Fruit fly (Drosophila melanogaster) whole organism, embryonic: Measurements from ENCODE around the gene ninaD.

Source experiments
- Asciz ChIP-seq: fragments of 200-800 bp; sonication (Bioruptor generic); optimal IDR thresholded peaks from 2 replicates; lab custom pipeline; 2017; ENCODE audit warnings: missing biosample characterization, mild to moderate bottlenecking, missing genetic modification characterization, missing genetic modification reagents
- Bdp1 ChIP-seq: fragments of 200-800 bp; sonication (Bioruptor generic); optimal IDR thresholded peaks from 3 replicates; lab custom pipeline; 2016; ENCODE audit warnings: missing biosample characterization, missing genetic modification characterization
- CG10274 ChIP-seq: fragments of 200-800 bp; sonication (Bioruptor generic); optimal IDR thresholded peaks from 3 replicates; lab custom pipeline; 2017; ENCODE audit warnings: missing biosample characterization, mild to moderate bottlenecking, missing genetic modification characterization
- CG11456 ChIP-seq: fragments of 200-800 bp; sonication (Bioruptor generic); IDR thresholded peaks from 3 replicates; pipeline ENCODE4 v1.3.6; 2022; ENCODE audit warnings: missing biosample characterization, missing genetic modification characterization
- CG12744 ChIP-seq: fragments of 200-800 bp; sonication (Bioruptor generic); optimal IDR thresholded peaks from 2 replicates; lab custom pipeline; 2016; ENCODE audit warnings: missing biosample characterization, missing genetic modification characterization
- CG14710 ChIP-seq: fragments of 200-800 bp; sonication (Bioruptor generic); optimal IDR thresholded peaks from 3 replicates; lab custom pipeline; 2019; ENCODE audit warnings: missing biosample characterization, mild to moderate bottlenecking, missing genetic modification characterization, moderate library complexity
- CG15479 ChIP-seq: fragments of 200-800 bp; sonication (Bioruptor generic); optimal IDR thresholded peaks from 3 replicates; lab custom pipeline; 2019; ENCODE audit warnings: missing biosample characterization, mild to moderate bottlenecking, missing genetic modification characterization, moderate library complexity
- CG3065 ChIP-seq: fragments of 200-800 bp; sonication (Bioruptor generic); optimal IDR thresholded peaks from 2 replicates; lab custom pipeline; 2016; ENCODE audit warnings: missing biosample characterization, missing genetic modification characterization
- CG6654 ChIP-seq: fragments of 200-800 bp; sonication (Bioruptor generic); optimal IDR thresholded peaks from 2 replicates; lab custom pipeline; 2017; ENCODE audit warnings: missing biosample characterization, mild to moderate bottlenecking, missing genetic modification characterization
- CTCF ChIP-seq: fragments of 200-800 bp; sonication (Bioruptor generic); optimal IDR thresholded peaks from 2 replicates; lab custom pipeline; 2017; ENCODE audit warnings: missing biosample characterization, mild to moderate bottlenecking, missing genetic modification characterization, moderate library complexity
- Camta ChIP-seq: fragments of 200-800 bp; sonication (Bioruptor generic); optimal IDR thresholded peaks from 2 replicates; lab custom pipeline; 2016; ENCODE audit warnings: missing biosample characterization, missing genetic modification characterization
- CkIIα-i1 ChIP-seq: fragments of 200-800 bp; sonication (Bioruptor generic); IDR thresholded peaks from 2 replicates; pipeline ENCODE4 v1.3.6; 2022; ENCODE audit warnings: missing biosample characterization, missing genetic modification characterization
- Ets65A ChIP-seq: fragments of 200-800 bp; sonication (Bioruptor generic); peaks from one replicate; lab custom pipeline; 2016; ENCODE audit warnings: missing biosample characterization, missing genetic modification characterization
- Hr78 ChIP-seq, 2 experiments: fragments of 200-800 bp in 1 of 2; fragments of >200 bp in 1 of 2; sonication (Bioruptor generic) in 1 of 2; optimal IDR thresholded peaks; 2 replicates each; lab custom pipeline; 2017 to 2019; ENCODE audit warnings: missing biosample characterization in 2 of 2, missing genetic modification characterization in 2 of 2, mild to moderate bottlenecking in 1 of 2, moderate library complexity in 1 of 2
- Lim3 ChIP-seq: fragments of 200-800 bp; sonication (Bioruptor generic); IDR thresholded peaks from 2 replicates; pipeline ENCODE4 v1.3.6; 2022; ENCODE audit warnings: missing biosample characterization, missing genetic modification characterization
- Neu2 ChIP-seq: fragments of 200-800 bp; sonication (Bioruptor generic); optimal IDR thresholded peaks from 3 replicates; lab custom pipeline; 2016; ENCODE audit warnings: missing biosample characterization, missing genetic modification characterization, borderline replicate concordance
- Rfx ChIP-seq: fragments of 200-800 bp; sonication (Bioruptor generic); IDR thresholded peaks from 2 replicates; pipeline ENCODE4 v1.3.6; 2022; ENCODE audit warnings: missing biosample characterization, missing genetic modification characterization
- Trl ChIP-seq, 3 experiments: fragments of >200 bp in 2 of 3; fragments of 200-800 bp in 1 of 3; sonication (Bioruptor generic) in 1 of 3; optimal IDR thresholded peaks; 2 replicates in 1 of 3; 3 replicates in 2 of 3; lab custom pipeline; 2016 to 2017; ENCODE audit warnings: missing biosample characterization in 1 of 3, missing genetic modification characterization in 1 of 3
- chinmo ChIP-seq: fragments of 200-800 bp; sonication (Bioruptor generic); IDR thresholded peaks from 4 replicates; pipeline ENCODE4 v1.3.6; 2022; ENCODE audit warnings: missing biosample characterization, missing genetic modification characterization; ENCODE audit not compliant: partially characterized antibody
- crp ChIP-seq, 2 experiments: fragments of 200-800 bp; sonication (Bioruptor generic); optimal IDR thresholded peaks; 2 replicates in 1 of 2; 3 replicates in 1 of 2; lab custom pipeline; 2017; ENCODE audit warnings: missing biosample characterization in 2 of 2, missing genetic modification characterization in 2 of 2, mild to moderate bottlenecking in 1 of 2, moderate library complexity in 1 of 2
- dmrt99B ChIP-seq: fragments of 200-800 bp; sonication (Bioruptor generic); optimal IDR thresholded peaks from 2 replicates; lab custom pipeline; 2018; ENCODE audit warnings: missing biosample characterization, mild to moderate bottlenecking, missing genetic modification characterization, moderate library complexity
- eve ChIP-seq, 2 experiments: fragments of >200 bp; optimal IDR thresholded peaks; 2 replicates each; lab custom pipeline; 2017; ENCODE audit warnings: missing biosample characterization in 2 of 2, missing genetic modification characterization in 2 of 2
- h ChIP-seq: fragments of >200 bp; optimal IDR thresholded peaks from 2 replicates; lab custom pipeline; 2017
- hkb ChIP-seq, 2 experiments: fragments of 200-800 bp in 1 of 2; fragments of >200 bp in 1 of 2; sonication (Bioruptor generic) in 1 of 2; IDR thresholded peaks in 1 of 2; optimal IDR thresholded peaks in 1 of 2; 2 replicates each; pipeline versions ENCODE4 v1.3.6 to Lab custom; 2017 to 2022; ENCODE audit warnings: missing biosample characterization in 1 of 2, missing genetic modification characterization in 1 of 2
- mld ChIP-seq: fragments of 200-800 bp; sonication (Bioruptor generic); IDR thresholded peaks from 3 replicates; pipeline ENCODE4 v1.3.6; 2022; ENCODE audit warnings: missing biosample characterization, missing genetic modification characterization; ENCODE audit not compliant: partially characterized antibody
- nmo ChIP-seq: fragments of 200-800 bp; sonication (Bioruptor generic); optimal IDR thresholded peaks from 2 replicates; lab custom pipeline; 2018; ENCODE audit warnings: missing biosample characterization, mild to moderate bottlenecking, missing genetic modification characterization, moderate library complexity
- prd ChIP-seq, 3 experiments: fragments of >200 bp in 2 of 3; fragments of 200-800 bp in 1 of 3; sonication (Bioruptor generic) in 1 of 3; optimal IDR thresholded peaks in 2 of 3; IDR thresholded peaks in 1 of 3; 2 replicates in 2 of 3; 3 replicates in 1 of 3; pipeline versions ENCODE4 v1.3.6 to Lab custom; 2017 to 2022; ENCODE audit warnings: missing biosample characterization in 1 of 3, missing genetic modification characterization in 1 of 3
- tap ChIP-seq: fragments of 200-800 bp; optimal IDR thresholded peaks from 3 replicates; lab custom pipeline; 2019; ENCODE audit warnings: missing biosample characterization, mild to moderate bottlenecking, missing genetic modification characterization, moderate library complexity
- usp ChIP-seq: fragments of >200 bp; optimal IDR thresholded peaks from 2 replicates; lab custom pipeline; 2017; ENCODE audit warnings: missing biosample characterization, missing genetic modification characterization

The ninaD gene

dm6 chr2L:18081328-18081727 is at the start of gene ninaD:
ninaD (plus strand) TSS chr2L:18081628.
- 0 out of 3 replicates have a peak, but pooled peaks have one; percentile 47 for TF ChIP-seq CG11456
- TF ChIP-seq Rfx = no peak

dm6 chr2L:18032741-18033140 is 48.7 kb upstream of the ninaD start:
- no peak for TF ChIP-seq Asciz
- TF ChIP-seq CG3065 (GFP tag; lab: Kevin White, UChicago) = peak; percentile 73
- TF ChIP-seq nmo = no peak
- TF ChIP-seq mld = no peak
- no peak for TF ChIP-seq dmrt99B (tag; lab: Kevin White, UChicago)
- no peak for TF ChIP-seq hkb (optimal IDR thresholded peaks at IDR 0.05; lab: Kevin White, UChicago)
- TF ChIP-seq hkb (GFP tag; IDR thresholded peaks at IDR 0.05; lab: Robert Waterston, UW) = no peak
- no peak for TF ChIP-seq CG14710 (tag; lab: Kevin White, UChicago)
- TF ChIP-seq CTCF (GFP tag; lab: Kevin White, UChicago) = peak; percentile 85
- no peak for TF ChIP-seq tap

- TF ChIP-seq CTCF (GFP tag; lab: Kevin White, UChicago) (peak; percentile 66), eve (GFP tag; optimal IDR thresholded peaks at IDR 0.05; lab: Kevin White, UChicago) (no peak)
- TF ChIP-seq, all 482 proteins: peak for 1
These were observed 14.2 kb upstream of the ninaD start for dm6 chr2L:18067266-18067665.

dm6 chr2L:18077969-18078368 is 3.5 kb upstream of the ninaD start, which contains the start of gene Arr1:
Arr1 (plus strand) TSS chr2L:18078269.
- TF ChIP-seq prd (optimal IDR thresholded peaks at IDR 0.05; lab: Kevin White, UChicago) (no peak), prd (GFP tag; IDR thresholded peaks at IDR 0.05; lab: Robert Waterston, UW) (no peak), Ets65A (peak; percentile 65)

- TF ChIP-seq crp (GFP tag; optimal IDR thresholded peaks at IDR 0.05; lab: Kevin White, UChicago) = no peak
- TF ChIP-seq CG15479 (GFP tag; lab: Kevin White, UChicago) = no peak
- no peak for TF ChIP-seq Trl (optimal IDR thresholded peaks at IDR 0.05; lab: Kevin White, UChicago)
- no peak for TF ChIP-seq Trl (GFP tag; optimal IDR thresholded peaks at IDR 0.05; lab: Kevin White, UChicago)
- TF ChIP-seq usp (GFP tag; lab: Kevin White, UChicago) = no peak
- TF ChIP-seq CkIIα-i1 (GFP tag; lab: Robert Waterston, UW) = no peak
These were observed 2.5 kb downstream of the ninaD start, which contains the start of gene CG31741 for dm6 chr2L:18083956-18084355. CG31741 (plus strand) TSS chr2L:18084256.

dm6 chr2L:18091705-18092104 is 10.3 kb downstream of the ninaD start:
- TF ChIP-seq Lim3 = no peak
- TF ChIP-seq Ets65A = peak; percentile 92

dm6 chr2L:18092156-18092555 is 10.7 kb downstream of the ninaD start, which contains the start of gene CG15153:
CG15153 (minus strand) TSS chr2L:18092256.
- TF ChIP-seq Ets65A (peak; percentile 47), CG12744 (no peak)

- no peak for TF ChIP-seq CG10274 (GFP tag; lab: Kevin White, UChicago)
- TF ChIP-seq Camta (GFP tag; lab: Kevin White, UChicago) = no peak
- no peak for TF ChIP-seq Bdp1 (GFP tag; lab: Kevin White, UChicago)
- TF ChIP-seq chinmo (GFP tag; lab: Robert Waterston, UW) = no peak
- TF ChIP-seq h (lab: Kevin White, UChicago) = no peak
- no peak for TF ChIP-seq Neu2 (GFP tag; lab: Kevin White, UChicago)
- TF ChIP-seq Hr78 (GFP tag; optimal IDR thresholded peaks at IDR 0.05; lab: Kevin White, UChicago) = no peak
- TF ChIP-seq CG6654 = no peak
These were observed 14.8 kb downstream of the ninaD start, which contains the start of gene Slc25A46b for dm6 chr2L:18096268-18096667. Slc25A46b (plus strand) TSS chr2L:18096568.
